Fruit fly (Drosophila melanogaster) whole organism, wandering third instar larva: ENCODE results near the gene bam.

Experiments used
- CrebA ChIP-seq: fragments of 200-800 bp; sonication (Bioruptor generic); optimal IDR thresholded peaks from 2 replicates; lab custom pipeline; 2016; ENCODE audit warnings: missing biosample characterization, mild to moderate bottlenecking, missing genetic modification characterization, borderline replicate concordance
- Dfd ChIP-seq: fragments of >200 bp; optimal IDR thresholded peaks from 2 replicates; lab custom pipeline; 2017; ENCODE audit warnings: missing biosample characterization, missing genetic modification characterization
- Hnf4 ChIP-seq: fragments of 200-800 bp; sonication (Bioruptor generic); optimal IDR thresholded peaks from 2 replicates; lab custom pipeline; 2016; ENCODE audit warnings: missing biosample characterization, mild to moderate bottlenecking, missing genetic modification characterization
- Myc ChIP-seq: fragments of >200 bp; optimal IDR thresholded peaks from 2 replicates; lab custom pipeline; 2017
- OdsH ChIP-seq: fragments of 200-800 bp; sonication (Bioruptor generic); optimal IDR thresholded peaks from 2 replicates; lab custom pipeline; 2016; ENCODE audit warnings: missing biosample characterization, mild to moderate bottlenecking, missing genetic modification characterization
- Vsx2 ChIP-seq: fragments of 200-300, 225-300 bp; sonication (Bioruptor generic); optimal IDR thresholded peaks from 2 replicates; lab custom pipeline; 2018; ENCODE audit warnings: missing biosample characterization, missing genetic modification characterization; ENCODE audit not compliant: partially characterized antibody
- br ChIP-seq: fragments of 200-800 bp; sonication (Bioruptor generic); optimal IDR thresholded peaks from 2 replicates; lab custom pipeline; 2016; ENCODE audit warnings: missing biosample characterization, missing genetic modification characterization
- foxo ChIP-seq, 2 experiments: fragments of 200-800 bp; sonication (Bioruptor generic); optimal IDR thresholded peaks; 2 replicates in 1 of 2; 3 replicates in 1 of 2; lab custom pipeline; 2016 to 2017; ENCODE audit warnings: missing biosample characterization in 2 of 2, missing genetic modification characterization in 2 of 2
- h ChIP-seq: fragments of 200-800 bp; sonication (Bioruptor generic); optimal IDR thresholded peaks from 3 replicates; lab custom pipeline; 2016; ENCODE audit warnings: missing biosample characterization, mild to moderate bottlenecking, missing genetic modification characterization
- pan ChIP-seq: fragments of >200 bp; optimal IDR thresholded peaks from 2 replicates; lab custom pipeline; 2017
- rgr ChIP-seq: fragments of 200-800 bp; sonication (Bioruptor generic); optimal IDR thresholded peaks from 3 replicates; lab custom pipeline; 2016; ENCODE audit warnings: missing biosample characterization, mild to moderate bottlenecking, missing genetic modification characterization
- sv ChIP-seq: fragments of 200-800 bp; sonication (Bioruptor generic); optimal IDR thresholded peaks from 3 replicates; lab custom pipeline; 2016; ENCODE audit warnings: missing biosample characterization, missing genetic modification characterization
- woc ChIP-seq: sonication (Bioruptor generic); optimal IDR thresholded peaks from 2 replicates; lab custom pipeline; 2016; ENCODE audit warnings: missing biosample characterization, mild to moderate bottlenecking, missing genetic modification characterization

DNA sequence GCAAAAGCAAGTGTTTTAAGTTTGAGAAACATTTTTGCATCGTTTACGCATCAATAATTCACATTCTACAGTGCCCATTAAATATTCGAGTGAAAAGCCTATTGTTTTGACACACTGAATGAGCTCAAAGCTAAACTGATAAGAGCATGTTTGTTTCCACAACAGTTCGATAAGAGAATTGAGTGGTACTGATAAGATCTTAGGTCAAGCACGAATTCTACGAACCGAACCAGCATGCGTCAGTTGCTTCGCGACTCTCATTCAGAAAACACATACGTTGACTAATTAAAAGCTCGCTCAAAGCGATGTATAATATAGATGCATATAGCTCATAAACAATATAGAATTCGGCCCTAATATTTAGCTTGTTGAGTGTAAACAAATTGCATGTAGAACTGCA is 35.7 kb downstream of the bam start:
- TF ChIP-seq woc (GFP tag; lab: Kevin White, UChicago) (no peak), rgr (no peak), OdsH (GFP tag; lab: Kevin White, UChicago) (no peak), Dfd (GFP tag; lab: Kevin White, UChicago) (no peak), foxo (GFP tag; optimal IDR thresholded peaks at IDR 0.05; lab: Kevin White, UChicago) (no peak), Myc (lab: Kevin White, UChicago) (no peak), pan (no peak), Hnf4 (GFP tag; lab: Kevin White, UChicago) (no peak), Vsx2 (GFP tag; lab: Kevin White, UChicago) (no peak), br (GFP tag; lab: Kevin White, UChicago) (no peak), CrebA (no peak), sv (no peak), h (GFP tag; lab: Kevin White, UChicago) (no peak)
